Worm (Caenorhabditis elegans): Measurements from ENCODE around the gene H39E23.2.

H39E23.2 gene

DNA sequence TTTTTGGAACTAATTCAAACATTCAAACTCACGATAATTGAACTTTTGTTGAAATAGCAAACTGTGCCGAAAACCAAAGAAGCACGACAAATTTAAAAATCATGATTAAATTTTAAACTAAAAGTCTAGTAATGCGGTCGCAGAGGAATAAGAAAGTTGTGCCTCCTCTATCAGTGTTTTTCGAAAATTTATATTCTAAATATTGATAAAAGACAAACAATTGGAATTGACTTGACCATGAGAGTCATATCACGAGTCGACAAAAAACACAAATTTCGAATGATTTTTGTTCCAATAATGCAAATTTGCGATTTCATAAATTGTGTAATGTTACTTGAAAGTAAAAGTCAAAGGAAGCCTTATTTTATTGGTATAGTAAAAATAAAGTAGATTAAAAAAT lies 50.6 kb downstream of the H39E23.2 start, which contains the start of gene cest-1.2:
Gene cest-1.2 (minus strand): TSS at position 165 of the 400 bp plus-strand sequence.
- TF ChIP-seq W03F9.2 (tag; optimal IDR thresholded peaks at IDR 0.05) (no peak), dao-5 (tag; optimal IDR thresholded peaks at IDR 0.05) (no peak), him-1 (tag; optimal IDR thresholded peaks at IDR 0.05) (no peak)
